Worm (Caenorhabditis elegans) whole organism, early embryonic: ENCODE measurements around the gene F53B3.3.

Experiments used
- B0310.2 ChIP-seq: sonication (generic microtip); optimal IDR thresholded peaks from 2 replicates; lab custom pipeline; 2016; ENCODE audit warnings: mild to moderate bottlenecking, missing genetic modification characterization, missing compliant biosample characterization
- F13C5.2 ChIP-seq: sonication (generic microtip); optimal IDR thresholded peaks from 2 replicates; lab custom pipeline; 2017; ENCODE audit warnings: mild to moderate bottlenecking, missing genetic modification characterization, inconsistent platforms, missing compliant biosample characterization
- ama-1 ChIP-seq: fragments of 150-350 bp; optimal IDR thresholded peaks from 2 replicates; lab custom pipeline; 2014
- ceh-13 ChIP-seq: fragments of 200-800 bp; sonication (Bioruptor generic); optimal IDR thresholded peaks from 2 replicates; lab custom pipeline; 2018; ENCODE audit warnings: mild to moderate bottlenecking, missing genetic modification characterization, missing compliant biosample characterization
- ceh-36 ChIP-seq: sonication (generic microtip); optimal IDR thresholded peaks from 2 replicates; lab custom pipeline; 2016; ENCODE audit warnings: missing genetic modification characterization, inconsistent platforms, missing compliant biosample characterization
- flt-1 ChIP-seq: fragments of 200-800 bp; sonication (Bioruptor generic); IDR thresholded peaks from 2 replicates; pipeline ENCODE4 v1.3.6; 2022; ENCODE audit warnings: missing genetic modification characterization, missing compliant biosample characterization
- hmbx-1 ChIP-seq: sonication (generic microtip); optimal IDR thresholded peaks from 2 replicates; lab custom pipeline; 2016; ENCODE audit warnings: mild to moderate bottlenecking, missing genetic modification characterization, missing compliant biosample characterization
- hmg-4 ChIP-seq: fragments of 200-800 bp; sonication (Bioruptor generic); optimal IDR thresholded peaks from 2 replicates; lab custom pipeline; 2018; ENCODE audit warnings: mild to moderate bottlenecking, missing genetic modification characterization, missing compliant biosample characterization
- pes-1 ChIP-seq: fragments of 200-800 bp; sonication (Bioruptor generic); IDR thresholded peaks from 2 replicates; pipeline ENCODE4 v1.3.6; 2022; ENCODE audit warnings: missing genetic modification reagents, missing genetic modification characterization, missing compliant biosample characterization
- scrt-1 ChIP-seq: fragments of 200-800 bp; sonication (Bioruptor generic); IDR thresholded peaks from 2 replicates; pipeline ENCODE4 v1.3.6; 2022; ENCODE audit warnings: missing genetic modification characterization, missing compliant biosample characterization
- tbx-11 ChIP-seq: fragments of 200-800 bp; sonication (Bioruptor generic); IDR thresholded peaks from 2 replicates; pipeline ENCODE4 v1.3.6; 2022; ENCODE audit warnings: missing genetic modification characterization, missing compliant biosample characterization
- tbx-37 ChIP-seq: fragments of 200-800 bp; sonication (Bioruptor generic); conservative IDR thresholded peaks from 2 replicates; pipeline ENCODE4 v1.3.6; 2022; ENCODE audit warnings: missing genetic modification reagents, missing genetic modification characterization, missing compliant biosample characterization

- TF ChIP-seq ama-1 (no peak), tbx-37 (GFP tag; lab: Robert Waterston, UW) (no peak), hmg-4 (GFP tag; lab: Kevin White, UChicago) (peak; percentile 58), B0310.2 (tag; lab: Kevin White, UChicago) (no peak), scrt-1 (GFP tag; lab: Robert Waterston, UW) (no peak), F13C5.2 (no peak), hmbx-1 (no peak), ceh-13 (no peak), tbx-11 (GFP tag; lab: Robert Waterston, UW) (no peak), pes-1 (no peak), flt-1 (GFP tag; lab: Robert Waterston, UW) (0 out of 2 replicates have a peak, but pooled peaks have one; percentile 20), ceh-36 (tag; lab: Kevin White, UChicago) (no peak)
Observed at ce11 chrX:2907296-2907873, 36.4 kb upstream of the F53B3.3 start.
